Worm (Caenorhabditis elegans): ENCODE data around the gene srh-130.

ce11 chrV:5158302-5158701, 7.3 kb downstream of the srh-130 start, which contains the start of gene abu-15:
- TF ChIP-seq W03F9.2 (tag; optimal IDR thresholded peaks at IDR 0.05): no peak
- TF ChIP-seq him-1 (tag; optimal IDR thresholded peaks at IDR 0.05): no peak
- no peak for TF ChIP-seq dao-5 (tag; optimal IDR thresholded peaks at IDR 0.05)

All from whole organism, L4/young adult.